Fruit fly (Drosophila melanogaster) whole organism, embryonic: ENCODE data around the gene CG14615.
A peak's percentile ranks its signal among the peaks of the same experiment; 100 is the strongest.

Source experiments
- Adf1 ChIP-seq: fragments of 200-800 bp; sonication (Bioruptor generic); IDR thresholded peaks from 2 replicates; pipeline ENCODE4 v1.3.6; 2022; ENCODE audit warnings: missing biosample characterization, missing genetic modification characterization
- Atf-2 ChIP-seq: fragments of 200-800 bp; sonication (Bioruptor generic); optimal IDR thresholded peaks from 2 replicates; lab custom pipeline; 2016; ENCODE audit warnings: missing biosample characterization, missing genetic modification characterization
- Blimp-1 ChIP-seq: fragments of 200-800 bp; sonication (Bioruptor generic); optimal IDR thresholded peaks from 3 replicates; lab custom pipeline; 2018; ENCODE audit warnings: missing biosample characterization, missing genetic modification characterization, mild to moderate bottlenecking, moderate library complexity, missing genetic modification reagents
- CG10366 ChIP-seq: fragments of 200-800 bp; sonication (Bioruptor generic); IDR thresholded peaks from 2 replicates; pipeline ENCODE4 v1.3.6; 2022; ENCODE audit warnings: missing biosample characterization, missing genetic modification characterization
- CG10431 ChIP-seq: fragments of 200-800 bp; sonication (Bioruptor generic); optimal IDR thresholded peaks from 3 replicates; lab custom pipeline; 2018; ENCODE audit warnings: missing biosample characterization, mild to moderate bottlenecking, missing genetic modification characterization
- CG10654 ChIP-seq: fragments of 200-800 bp; sonication (Bioruptor generic); optimal IDR thresholded peaks from 2 replicates; lab custom pipeline; 2016; ENCODE audit warnings: missing biosample characterization, missing genetic modification characterization
- CG11085 ChIP-seq: fragments of 200-800 bp; sonication (Bioruptor generic); IDR thresholded peaks from 2 replicates; pipeline ENCODE4 v1.3.6; 2022; ENCODE audit warnings: missing biosample characterization, missing genetic modification characterization
- CG11456 ChIP-seq: fragments of 200-800 bp; sonication (Bioruptor generic); IDR thresholded peaks from 3 replicates; pipeline ENCODE4 v1.3.6; 2022; ENCODE audit warnings: missing biosample characterization, missing genetic modification characterization
- CG12071 ChIP-seq: fragments of 200-800 bp; sonication (Bioruptor generic); optimal IDR thresholded peaks from 3 replicates; lab custom pipeline; 2018; ENCODE audit warnings: missing biosample characterization, mild to moderate bottlenecking, missing genetic modification characterization
- CG12104 ChIP-seq: fragments of 200-800 bp; sonication (Bioruptor generic); optimal IDR thresholded peaks from 3 replicates; lab custom pipeline; 2016; ENCODE audit warnings: missing biosample characterization, missing genetic modification characterization
- CG12219 ChIP-seq: fragments of 200-800 bp; sonication (Bioruptor generic); optimal IDR thresholded peaks from 3 replicates; lab custom pipeline; 2018; ENCODE audit warnings: missing biosample characterization, mild to moderate bottlenecking, missing genetic modification characterization
- CG12391 ChIP-seq: fragments of 200-800 bp; sonication (Bioruptor generic); optimal IDR thresholded peaks from 3 replicates; lab custom pipeline; 2018; ENCODE audit warnings: missing biosample characterization, mild to moderate bottlenecking, missing genetic modification characterization, moderate library complexity
- CG12769 ChIP-seq: fragments of 200-800 bp; sonication (Bioruptor generic); optimal IDR thresholded peaks from 2 replicates; lab custom pipeline; 2019; ENCODE audit warnings: missing biosample characterization, mild to moderate bottlenecking, missing genetic modification characterization, moderate library complexity
- CG13424 ChIP-seq: fragments of 200-800 bp; sonication (Bioruptor generic); optimal IDR thresholded peaks from 2 replicates; lab custom pipeline; 2019; ENCODE audit warnings: missing biosample characterization, mild to moderate bottlenecking, missing genetic modification characterization, moderate library complexity
- CG15011 ChIP-seq: fragments of 200-800 bp; sonication (Bioruptor generic); optimal IDR thresholded peaks from 3 replicates; lab custom pipeline; 2018; ENCODE audit warnings: missing biosample characterization, mild to moderate bottlenecking, missing genetic modification characterization
- CG15601 ChIP-seq: fragments of 200-800 bp; sonication (Bioruptor generic); optimal IDR thresholded peaks from 3 replicates; lab custom pipeline; 2019; ENCODE audit warnings: missing biosample characterization, mild to moderate bottlenecking, missing genetic modification characterization, moderate library complexity
- CG15696 ChIP-seq: fragments of 200-800 bp; sonication (Bioruptor generic); optimal IDR thresholded peaks from 2 replicates; lab custom pipeline; 2019; ENCODE audit warnings: missing biosample characterization, mild to moderate bottlenecking, missing genetic modification characterization, moderate library complexity
- CG17359 ChIP-seq: fragments of 200-800 bp; sonication (Bioruptor generic); optimal IDR thresholded peaks from 3 replicates; lab custom pipeline; 2018; ENCODE audit warnings: missing biosample characterization, mild to moderate bottlenecking, missing genetic modification characterization, moderate library complexity
- CG17829 ChIP-seq: fragments of 200-800 bp; optimal IDR thresholded peaks from 2 replicates; lab custom pipeline; 2019; ENCODE audit warnings: missing biosample characterization, mild to moderate bottlenecking, missing genetic modification characterization, moderate library complexity
- CG31441 ChIP-seq: fragments of 200-800 bp; sonication (Bioruptor generic); IDR thresholded peaks from 2 replicates; pipeline ENCODE4 v1.3.6; 2022; ENCODE audit warnings: missing biosample characterization, missing genetic modification characterization
- CG4730 ChIP-seq: fragments of 200-800 bp; sonication (Bioruptor generic); IDR thresholded peaks from 2 replicates; pipeline ENCODE4 v1.3.6; 2022; ENCODE audit warnings: missing biosample characterization, missing genetic modification characterization
- CG6765 ChIP-seq: fragments of 200-800 bp; sonication (Bioruptor generic); optimal IDR thresholded peaks from 3 replicates; lab custom pipeline; 2017; ENCODE audit warnings: missing biosample characterization, mild to moderate bottlenecking, missing genetic modification characterization
- CG7745 ChIP-seq: fragments of 200-800 bp; sonication (Bioruptor generic); optimal IDR thresholded peaks from 2 replicates; lab custom pipeline; 2018; ENCODE audit warnings: missing biosample characterization, mild to moderate bottlenecking, missing genetic modification characterization, moderate library complexity
- CG8281 ChIP-seq: fragments of 200-800 bp; sonication (Bioruptor generic); optimal IDR thresholded peaks from 2 replicates; lab custom pipeline; 2018; ENCODE audit warnings: missing biosample characterization, mild to moderate bottlenecking, missing genetic modification characterization, moderate library complexity
- CG8388 ChIP-seq: fragments of 200-800 bp; sonication (Bioruptor generic); optimal IDR thresholded peaks from 2 replicates; lab custom pipeline; 2019; ENCODE audit warnings: missing biosample characterization, mild to moderate bottlenecking, missing genetic modification characterization, moderate library complexity
- CG9797 ChIP-seq: fragments of 200-800 bp; sonication (Bioruptor generic); optimal IDR thresholded peaks from 3 replicates; lab custom pipeline; 2018; ENCODE audit warnings: missing biosample characterization, mild to moderate bottlenecking, missing genetic modification characterization
- Camta ChIP-seq: fragments of 200-800 bp; sonication (Bioruptor generic); optimal IDR thresholded peaks from 2 replicates; lab custom pipeline; 2016; ENCODE audit warnings: missing biosample characterization, missing genetic modification characterization
- CkIIα-i1 ChIP-seq: fragments of 200-800 bp; sonication (Bioruptor generic); IDR thresholded peaks from 2 replicates; pipeline ENCODE4 v1.3.6; 2022; ENCODE audit warnings: missing biosample characterization, missing genetic modification characterization
- Hr3 ChIP-seq: fragments of 200-800 bp; sonication (Bioruptor generic); optimal IDR thresholded peaks from 3 replicates; lab custom pipeline; 2016; ENCODE audit warnings: missing biosample characterization, missing genetic modification characterization
- Lhr ChIP-seq: fragments of 200-800 bp; sonication (Bioruptor generic); optimal IDR thresholded peaks from 3 replicates; lab custom pipeline; 2017; ENCODE audit warnings: mild to moderate bottlenecking, missing biosample characterization, missing genetic modification reagents, missing genetic modification characterization
- MTF-1 ChIP-seq: fragments of 200-800 bp; sonication (Bioruptor generic); optimal IDR thresholded peaks from 2 replicates; lab custom pipeline; 2018; ENCODE audit warnings: missing biosample characterization, mild to moderate bottlenecking, missing genetic modification characterization, borderline replicate concordance
- Rfx ChIP-seq: fragments of 200-800 bp; sonication (Bioruptor generic); IDR thresholded peaks from 2 replicates; pipeline ENCODE4 v1.3.6; 2022; ENCODE audit warnings: missing biosample characterization, missing genetic modification characterization
- Sox102F ChIP-seq: fragments of 200-800 bp; sonication (Bioruptor generic); optimal IDR thresholded peaks from 2 replicates; lab custom pipeline; 2018; ENCODE audit warnings: missing biosample characterization, mild to moderate bottlenecking, missing genetic modification characterization, moderate library complexity
- Sry-β ChIP-seq: fragments of 200-800 bp; sonication (Bioruptor generic); optimal IDR thresholded peaks from 2 replicates; lab custom pipeline; 2018; ENCODE audit warnings: missing biosample characterization, mild to moderate bottlenecking, missing genetic modification characterization, moderate library complexity
- Tbp ChIP-seq: fragments of >200 bp; optimal IDR thresholded peaks from 2 replicates; lab custom pipeline; 2018; ENCODE audit warnings: missing biosample characterization, missing genetic modification characterization
- cato ChIP-seq: fragments of 200-800 bp; sonication (Bioruptor generic); optimal IDR thresholded peaks from 2 replicates; lab custom pipeline; 2016; ENCODE audit warnings: missing biosample characterization, missing genetic modification characterization, borderline replicate concordance
- chn ChIP-seq: fragments of 200-800 bp; sonication (Bioruptor generic); optimal IDR thresholded peaks from 2 replicates; lab custom pipeline; 2016; ENCODE audit warnings: missing biosample characterization, missing genetic modification characterization
- crc ChIP-seq: fragments of 200-800 bp; sonication (Bioruptor generic); optimal IDR thresholded peaks from 2 replicates; lab custom pipeline; 2016; ENCODE audit warnings: missing biosample characterization, missing genetic modification characterization
- dimm ChIP-seq: fragments of 200-800 bp; sonication (Bioruptor generic); IDR thresholded peaks from 2 replicates; pipeline ENCODE4 v1.3.6; 2022; ENCODE audit warnings: missing biosample characterization, missing genetic modification characterization
- eve ChIP-seq, 2 experiments: fragments of >200 bp; optimal IDR thresholded peaks; 2 replicates each; lab custom pipeline; 2017; ENCODE audit warnings: missing biosample characterization in 2 of 2, missing genetic modification characterization in 2 of 2
- fd96Cb ChIP-seq: fragments of 200-800 bp; sonication (Bioruptor generic); optimal IDR thresholded peaks from 2 replicates; lab custom pipeline; 2018; ENCODE audit warnings: missing biosample characterization, mild to moderate bottlenecking, missing genetic modification characterization, moderate library complexity
- hkb ChIP-seq, 2 experiments: fragments of 200-800 bp in 1 of 2; fragments of >200 bp in 1 of 2; sonication (Bioruptor generic) in 1 of 2; IDR thresholded peaks in 1 of 2; optimal IDR thresholded peaks in 1 of 2; 2 replicates each; pipeline versions ENCODE4 v1.3.6 to Lab custom; 2017 to 2022; ENCODE audit warnings: missing biosample characterization in 1 of 2, missing genetic modification characterization in 1 of 2
- ken ChIP-seq: fragments of 200-800 bp; sonication (Bioruptor generic); IDR thresholded peaks from 3 replicates; pipeline ENCODE4 v1.3.6; 2022; ENCODE audit warnings: missing biosample characterization, missing genetic modification characterization
- oc ChIP-seq: fragments of 200-800 bp; sonication (Bioruptor generic); optimal IDR thresholded peaks from 2 replicates; lab custom pipeline; 2018; ENCODE audit warnings: missing biosample characterization, mild to moderate bottlenecking, missing genetic modification characterization, moderate library complexity
- peb ChIP-seq: fragments of 200-800 bp; sonication (Bioruptor generic); IDR thresholded peaks from 2 replicates; pipeline ENCODE4 v1.3.6; 2022; ENCODE audit warnings: missing biosample characterization, missing genetic modification characterization
- pzg ChIP-seq: fragments of 200-800 bp; sonication (Bioruptor generic); optimal IDR thresholded peaks from 3 replicates; lab custom pipeline; 2018; ENCODE audit warnings: missing biosample characterization, mild to moderate bottlenecking, missing genetic modification characterization, moderate library complexity
- scrt ChIP-seq: fragments of 200-800 bp; sonication (Bioruptor generic); optimal IDR thresholded peaks from 2 replicates; lab custom pipeline; 2018; ENCODE audit warnings: missing biosample characterization, mild to moderate bottlenecking, missing genetic modification characterization, moderate library complexity
- sug ChIP-seq: fragments of 200-800 bp; optimal IDR thresholded peaks from 2 replicates; lab custom pipeline; 2019; ENCODE audit warnings: missing biosample characterization, mild to moderate bottlenecking, missing genetic modification characterization, moderate library complexity
- tin ChIP-seq: fragments of 200-800 bp; sonication (Bioruptor generic); optimal IDR thresholded peaks from 3 replicates; lab custom pipeline; 2016; ENCODE audit warnings: missing biosample characterization, missing genetic modification characterization
- wor ChIP-seq: fragments of 200-800 bp; sonication (Bioruptor generic); IDR thresholded peaks from 2 replicates; pipeline ENCODE4 v1.3.6; 2022; ENCODE audit warnings: missing biosample characterization, missing genetic modification characterization

Gene CG14615

dm6 chrX:22449191-22449787 lies at the start of gene CG14615, which contains the start of gene tilB (continued):
- TF ChIP-seq CG12769 (tag; lab: Kevin White, UChicago) = no peak
- no peak for TF ChIP-seq CG10366
- no peak for TF ChIP-seq CG8281 (tag; lab: Kevin White, UChicago)
- no peak for TF ChIP-seq CG10654 (GFP tag; lab: Kevin White, UChicago)
- TF ChIP-seq pzg (GFP tag; lab: Kevin White, UChicago) = no peak
- no peak for TF ChIP-seq CG15011
- TF ChIP-seq sug (tag; lab: Kevin White, UChicago) = peak; percentile 49
- TF ChIP-seq CG9797 (GFP tag; lab: Kevin White, UChicago) = no peak
- TF ChIP-seq CG4730 (GFP tag; lab: Robert Waterston, UW) = no peak
- TF ChIP-seq Adf1 (GFP tag; lab: Robert Waterston, UW) = no peak
- TF ChIP-seq CG7745 = no peak
- TF ChIP-seq fd96Cb = no peak
- no peak for TF ChIP-seq Hr3 (GFP tag; lab: Kevin White, UChicago)
- TF ChIP-seq Tbp (GFP tag; lab: Kevin White, UChicago) = no peak
- TF ChIP-seq peb (GFP tag; lab: Robert Waterston, UW) = no peak
- TF ChIP-seq tin (GFP tag; lab: Kevin White, UChicago) = no peak
- peak; percentile 62 for TF ChIP-seq Rfx (GFP tag; lab: Robert Waterston, UW)
- TF ChIP-seq CG11085 (GFP tag; lab: Robert Waterston, UW) = no peak
- no peak for TF ChIP-seq CG12391 (tag; lab: Kevin White, UChicago)
- TF ChIP-seq CG13424 = peak; percentile 20
- no peak for TF ChIP-seq chn (GFP tag; lab: Kevin White, UChicago)
- TF ChIP-seq Sox102F = no peak
- TF ChIP-seq cato (GFP tag; lab: Kevin White, UChicago) = no peak
- no peak for TF ChIP-seq Blimp-1 (GFP tag; lab: Kevin White, UChicago)
- no peak for TF ChIP-seq MTF-1 (GFP tag; lab: Kevin White, UChicago)
- no peak for TF ChIP-seq CG8388 (GFP tag; lab: Kevin White, UChicago)
- no peak for TF ChIP-seq CG31441
- peak; percentile 4 for TF ChIP-seq CG12104
- no peak for TF ChIP-seq eve (GFP tag; optimal IDR thresholded peaks at IDR 0.05; lab: Kevin White, UChicago)
- no peak for TF ChIP-seq Lhr (GFP tag; lab: Kevin White, UChicago)
- no peak for TF ChIP-seq CG12219 (GFP tag; lab: Kevin White, UChicago)
- TF ChIP-seq CG11456 (GFP tag; lab: Robert Waterston, UW) = 0 out of 3 replicates have a peak, but pooled peaks have one; percentile 15
- TF ChIP-seq dimm (GFP tag; lab: Robert Waterston, UW) = no peak
- TF ChIP-seq wor (GFP tag; lab: Robert Waterston, UW) = no peak
- no peak for TF ChIP-seq CkIIα-i1
- no peak for TF ChIP-seq CG6765
- no peak for TF ChIP-seq Camta
- no peak for TF ChIP-seq crc
- TF ChIP-seq CG17829 (tag; lab: Kevin White, UChicago) = no peak
- no peak for TF ChIP-seq Atf-2 (GFP tag; lab: Kevin White, UChicago)
- TF ChIP-seq CG17359 (tag; lab: Kevin White, UChicago) = no peak
- TF ChIP-seq ken (GFP tag; lab: Robert Waterston, UW) = no peak
- no peak for TF ChIP-seq hkb (optimal IDR thresholded peaks at IDR 0.05; lab: Kevin White, UChicago)
- no peak for TF ChIP-seq hkb (GFP tag; IDR thresholded peaks at IDR 0.05; lab: Robert Waterston, UW)
- TF ChIP-seq CG10431 (GFP tag; lab: Kevin White, UChicago) = no peak
- TF ChIP-seq oc (tag; lab: Kevin White, UChicago) = no peak
- TF ChIP-seq CG15601 (tag; lab: Kevin White, UChicago) = no peak
- TF ChIP-seq scrt (GFP tag; lab: Kevin White, UChicago) = no peak
- TF ChIP-seq Sry-β = no peak
- no peak for TF ChIP-seq CG12071
- TF ChIP-seq CG15696 (tag; lab: Kevin White, UChicago) = no peak
